Worm (Caenorhabditis elegans): ENCODE measurements around the gene F38B6.7.

- TF ChIP-seq dao-5 (tag; optimal IDR thresholded peaks at IDR 0.05) (no peak), W03F9.2 (tag; optimal IDR thresholded peaks at IDR 0.05) (no peak), him-1 (tag; optimal IDR thresholded peaks at IDR 0.05) (no peak)
Observed at ce11 chrX:6656251-6656650, 41.9 kb downstream of the F38B6.7 start.

Measured in whole organism, L4/young adult.